Fruit fly (Drosophila melanogaster) whole organism, prepupa: ENCODE measurements around the gene Gnmt.

Experiments
- CG10631 ChIP-seq: fragments of 200-800 bp; sonication (Bioruptor generic); optimal IDR thresholded peaks from 2 replicates; lab custom pipeline; 2016; ENCODE audit warnings: missing biosample characterization, missing genetic modification characterization
- CG31627 ChIP-seq: fragments of 200-800 bp; sonication (Bioruptor generic); optimal IDR thresholded peaks from 3 replicates; lab custom pipeline; 2016; ENCODE audit warnings: missing biosample characterization, missing genetic modification characterization
- CG34406 ChIP-seq: fragments of 200-800 bp; sonication (Bioruptor generic); optimal IDR thresholded peaks from 3 replicates; lab custom pipeline; 2016; ENCODE audit warnings: missing biosample characterization, missing genetic modification characterization
- CG6792 ChIP-seq: fragments of 200-800 bp; sonication (Bioruptor generic); optimal IDR thresholded peaks from 3 replicates; lab custom pipeline; 2016; ENCODE audit warnings: missing biosample characterization, missing genetic modification characterization
- CG8632 ChIP-seq: fragments of 200-800 bp; sonication (Bioruptor generic); optimal IDR thresholded peaks from 3 replicates; lab custom pipeline; 2016; ENCODE audit warnings: missing biosample characterization, missing genetic modification characterization
- Lpt ChIP-seq: fragments of 200-800 bp; sonication (Bioruptor generic); optimal IDR thresholded peaks from 3 replicates; lab custom pipeline; 2016; ENCODE audit warnings: missing biosample characterization, missing genetic modification characterization
- Sox102F ChIP-seq: fragments of 200-800 bp; sonication (Bioruptor generic); optimal IDR thresholded peaks from 2 replicates; lab custom pipeline; 2016; ENCODE audit warnings: missing biosample characterization, mild to moderate bottlenecking, missing genetic modification characterization
- svp ChIP-seq: fragments of 200-800 bp; sonication (Bioruptor generic); peaks from one replicate; lab custom pipeline; 2016; ENCODE audit warnings: missing biosample characterization, missing genetic modification characterization

dm6 chr3R:12691422-12692101 is 17.2 kb downstream of the Gnmt start, which contains the start of gene Arp1:
- TF ChIP-seq svp (GFP tag; lab: Kevin White, UChicago) (no peak), CG8632 (GFP tag; lab: Kevin White, UChicago) (no peak), Lpt (no peak), CG31627 (no peak), CG6792 (no peak), CG10631 (GFP tag; lab: Kevin White, UChicago) (no peak), CG34406 (GFP tag; lab: Kevin White, UChicago) (no peak), Sox102F (GFP tag; lab: Kevin White, UChicago) (no peak)
